Worm (Caenorhabditis elegans): ENCODE data around the gene sup-18.

DNA sequence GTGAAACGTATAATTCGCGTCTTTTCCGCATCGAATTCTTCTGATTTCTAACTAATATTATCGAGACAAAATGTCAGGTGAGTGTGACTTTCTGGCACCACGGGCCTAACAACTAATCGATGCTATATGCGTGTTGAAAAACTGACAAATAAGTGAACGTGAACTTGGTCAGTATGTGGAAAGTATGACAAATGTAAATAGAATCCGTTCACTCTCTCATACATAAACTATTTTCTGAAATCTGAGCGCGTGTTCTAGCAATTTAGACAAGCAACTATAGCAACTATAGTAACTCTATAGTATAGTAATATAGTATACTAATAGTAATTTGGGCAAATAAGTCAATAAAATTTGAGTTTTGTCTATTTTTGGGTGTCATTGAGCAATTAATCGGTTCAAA lies 13.6 kb upstream of the sup-18 start:
- TF ChIP-seq egl-5 (tag; optimal IDR thresholded peaks at IDR 0.05): no peak
- TF ChIP-seq egl-27 (tag; optimal IDR thresholded peaks at IDR 0.05): no peak
- TF ChIP-seq R02D3.7 (tag; optimal IDR thresholded peaks at IDR 0.05): no peak
- no peak for TF ChIP-seq ztf-11 (tag; optimal IDR thresholded peaks at IDR 0.05)
- no peak for TF ChIP-seq tbx-2 (tag; optimal IDR thresholded peaks at IDR 0.05)
- TF ChIP-seq lin-39 (tag; optimal IDR thresholded peaks at IDR 0.05): no peak
- TF ChIP-seq nhr-12 (tag; optimal IDR thresholded peaks at IDR 0.05): no peak
- TF ChIP-seq mdl-1 (tag; optimal IDR thresholded peaks at IDR 0.05): no peak
- TF ChIP-seq nhr-11 (tag; optimal IDR thresholded peaks at IDR 0.05): no peak
- no peak for TF ChIP-seq nhr-237 (tag; optimal IDR thresholded peaks at IDR 0.05)
- no peak for TF ChIP-seq hmg-11 (tag; optimal IDR thresholded peaks at IDR 0.05)
- no peak for TF ChIP-seq pqm-1 (tag; optimal IDR thresholded peaks at IDR 0.05)
